Worm (Caenorhabditis elegans) whole organism, L4 larva: Measurements from ENCODE around the gene srh-19.
"Not testable (repeated sequence)": the region's sequence is repeated elsewhere in the genome, so short reads cannot be mapped to it uniquely, and the experiment has no call there.

Experiments used
- F26F4.8 ChIP-seq: fragments of 200-800 bp; sonication (Bioruptor generic); conservative IDR thresholded peaks from 2 replicates; pipeline ENCODE4 v1.3.6; 2022; ENCODE audit warnings: missing genetic modification characterization, missing compliant biosample characterization
- F37D6.2 ChIP-seq: sonication (generic microtip); optimal IDR thresholded peaks from 2 replicates; lab custom pipeline; 2016; ENCODE audit warnings: mild to moderate bottlenecking, missing genetic modification characterization, missing compliant biosample characterization
- F44E2.7 ChIP-seq: fragments of 200-800 bp; sonication (Bioruptor generic); IDR thresholded peaks from 2 replicates; pipeline ENCODE4 v2.1.2; 2022; ENCODE audit warnings: missing genetic modification characterization, missing compliant biosample characterization
- F49E8.2 ChIP-seq: sonication (generic microtip); optimal IDR thresholded peaks from 2 replicates; lab custom pipeline; 2016; ENCODE audit warnings: missing compliant biosample characterization, mild to moderate bottlenecking, missing genetic modification characterization, borderline replicate concordance
- T20F7.1 ChIP-seq: fragments of 200-800 bp; sonication (Bioruptor generic); optimal IDR thresholded peaks from 2 replicates; lab custom pipeline; 2018; ENCODE audit warnings: mild to moderate bottlenecking, missing genetic modification characterization, missing compliant biosample characterization
- T26A8.4 ChIP-seq: fragments of 200-800 bp; sonication (Bioruptor generic); IDR thresholded peaks from 2 replicates; pipeline ENCODE4 v1.3.6; 2022; ENCODE audit warnings: missing genetic modification characterization, missing compliant biosample characterization
- Y105C5A.15 ChIP-seq: fragments of 200-800 bp; sonication (Bioruptor generic); IDR thresholded peaks from 2 replicates; pipeline ENCODE4 v1.3.6; 2022; ENCODE audit warnings: missing genetic modification characterization, missing compliant biosample characterization
- Y5F2A.4 ChIP-seq: fragments of 200-800 bp; sonication (Bioruptor generic); optimal IDR thresholded peaks from 2 replicates; lab custom pipeline; 2018; ENCODE audit warnings: mild to moderate bottlenecking, missing genetic modification characterization, missing compliant biosample characterization
- ZK546.5 ChIP-seq, 2 experiments: sonication (generic microtip); optimal IDR thresholded peaks; 2 replicates each; lab custom pipeline; 2017; ENCODE audit warnings: missing biosample characterization in 2 of 2, missing genetic modification characterization in 2 of 2
- ceh-20 ChIP-seq: fragments of 200-800 bp; sonication (Bioruptor generic); IDR thresholded peaks from 2 replicates; pipeline ENCODE4 v1.3.6; 2022; ENCODE audit warnings: missing genetic modification reagents, missing genetic modification characterization, missing compliant biosample characterization
- ceh-32 ChIP-seq: sonication (generic microtip); optimal IDR thresholded peaks from 2 replicates; lab custom pipeline; 2016; ENCODE audit warnings: mild to moderate bottlenecking, missing genetic modification characterization, missing compliant biosample characterization; ENCODE audit not compliant: poor library complexity
- ceh-82 ChIP-seq: sonication (generic microtip); optimal IDR thresholded peaks from 2 replicates; lab custom pipeline; 2017; ENCODE audit warnings: missing biosample characterization, missing genetic modification characterization
- ces-1 ChIP-seq: fragments of 150-350 bp; sonication (generic microtip); optimal IDR thresholded peaks from 4 replicates; lab custom pipeline; 2014; ENCODE audit warnings: missing biosample characterization, missing genetic modification reagents, missing genetic modification characterization
- ctbp-1 ChIP-seq: fragments of 200-800 bp; sonication (Bioruptor generic); IDR thresholded peaks from 2 replicates; pipeline ENCODE4 v1.3.6; 2022; ENCODE audit warnings: missing genetic modification reagents, missing genetic modification characterization, missing compliant biosample characterization
- dpl-1 ChIP-seq: fragments of 150-350 bp; optimal IDR thresholded peaks from 2 replicates; lab custom pipeline; 2014; ENCODE audit warnings: missing biosample characterization, missing genetic modification reagents, missing genetic modification characterization
- duxl-1 ChIP-seq: sonication (generic microtip); optimal IDR thresholded peaks from 2 replicates; lab custom pipeline; 2016; ENCODE audit warnings: mild to moderate bottlenecking, missing genetic modification characterization, moderate library complexity, missing compliant biosample characterization; ENCODE audit not compliant: poor library complexity
- dve-1 ChIP-seq: sonication (generic microtip); optimal IDR thresholded peaks from 2 replicates; lab custom pipeline; 2017; ENCODE audit warnings: antibody characterized with exemption, mild to moderate bottlenecking, missing genetic modification characterization, missing compliant biosample characterization; ENCODE audit not compliant: insufficient read depth
- egl-27 ChIP-seq: sonication (generic microtip); optimal IDR thresholded peaks from 3 replicates; lab custom pipeline; 2017; ENCODE audit warnings: missing biosample characterization, missing genetic modification reagents, missing genetic modification characterization
- egl-43 ChIP-seq: fragments of 200-800 bp; sonication (Bioruptor generic); IDR thresholded peaks from 2 replicates; pipeline ENCODE4 v1.3.6; 2022; ENCODE audit warnings: missing genetic modification reagents, missing genetic modification characterization, missing compliant biosample characterization
- fkh-10 ChIP-seq: fragments of 150-350 bp; optimal IDR thresholded peaks from 2 replicates; lab custom pipeline; 2014; ENCODE audit warnings: missing biosample characterization, missing genetic modification reagents, missing genetic modification characterization
- gei-8 ChIP-seq: fragments of 200-800 bp; sonication (Bioruptor generic); optimal IDR thresholded peaks from 2 replicates; lab custom pipeline; 2018; ENCODE audit warnings: mild to moderate bottlenecking, missing genetic modification characterization, missing compliant biosample characterization
- hlh-30 ChIP-seq: sonication (generic microtip); optimal IDR thresholded peaks from 2 replicates; lab custom pipeline; 2017; ENCODE audit warnings: antibody characterized with exemption, mild to moderate bottlenecking, missing genetic modification characterization, missing compliant biosample characterization; ENCODE audit not compliant: insufficient read depth
- hmg-1.1 ChIP-seq: fragments of 200-800 bp; sonication (Bioruptor generic); IDR thresholded peaks from 2 replicates; pipeline ENCODE4 v1.3.6; 2022; ENCODE audit warnings: missing genetic modification reagents, missing genetic modification characterization, missing compliant biosample characterization
- lsy-2 ChIP-seq, 2 experiments: fragments of 150-350 bp in 1 of 2; sonication (generic microtip) in 1 of 2; optimal IDR thresholded peaks; 2 replicates each; lab custom pipeline; 2014 to 2017; ENCODE audit warnings: missing biosample characterization in 2 of 2, missing genetic modification characterization in 2 of 2
- mdl-1 ChIP-seq, 2 experiments: fragments of 150-350 bp in 1 of 2; sonication (generic microtip) in 1 of 2; optimal IDR thresholded peaks; 2 replicates each; lab custom pipeline; 2014 to 2017; ENCODE audit warnings: missing biosample characterization in 2 of 2, missing genetic modification characterization in 2 of 2
- mep-1 ChIP-seq: fragments of 150-350 bp; sonication (generic microtip); optimal IDR thresholded peaks from 3 replicates; lab custom pipeline; 2014; ENCODE audit warnings: missing biosample characterization, missing genetic modification characterization
- mes-2 ChIP-seq: sonication (generic microtip); optimal IDR thresholded peaks from 2 replicates; lab custom pipeline; 2016; ENCODE audit warnings: missing genotype, mild to moderate bottlenecking, missing genetic modification characterization, missing compliant biosample characterization; ENCODE audit not compliant: poor library complexity, severe bottlenecking
- mxl-2 ChIP-seq: fragments of 200-800 bp; sonication (Bioruptor generic); conservative IDR thresholded peaks from 2 replicates; pipeline ENCODE4 v1.3.6; 2022; ENCODE audit warnings: missing genetic modification reagents, missing genetic modification characterization, missing compliant biosample characterization
- mxl-3 ChIP-seq: fragments of 200-800 bp; sonication (Bioruptor generic); optimal IDR thresholded peaks from 2 replicates; lab custom pipeline; 2018; ENCODE audit warnings: mild to moderate bottlenecking, missing genetic modification characterization, missing compliant biosample characterization
- nhr-10 ChIP-seq: fragments of 150-350 bp; optimal IDR thresholded peaks from 2 replicates; lab custom pipeline; 2014; ENCODE audit warnings: missing biosample characterization, missing genetic modification characterization
- nhr-111 ChIP-seq: fragments of 200-800 bp; sonication (Bioruptor generic); optimal IDR thresholded peaks from 2 replicates; lab custom pipeline; 2018; ENCODE audit warnings: mild to moderate bottlenecking, missing genetic modification characterization, missing compliant biosample characterization
- nhr-48 ChIP-seq: sonication (generic microtip); optimal IDR thresholded peaks from 2 replicates; lab custom pipeline; 2016; ENCODE audit warnings: mild to moderate bottlenecking, missing genetic modification characterization, missing compliant biosample characterization
- nhr-76 ChIP-seq: fragments of 150-350 bp; optimal IDR thresholded peaks from 2 replicates; lab custom pipeline; 2014; ENCODE audit warnings: missing biosample characterization, missing genetic modification characterization
- php-3 ChIP-seq: fragments of 200-800 bp; sonication (Bioruptor generic); IDR thresholded peaks from 2 replicates; pipeline ENCODE4 v1.3.6; 2022; ENCODE audit warnings: missing genetic modification reagents, missing genetic modification characterization, missing compliant biosample characterization
- pqm-1 ChIP-seq: sonication (generic microtip); optimal IDR thresholded peaks from 2 replicates; lab custom pipeline; 2017; ENCODE audit warnings: missing biosample characterization, missing genetic modification characterization
- sdz-12 ChIP-seq: fragments of 200-800 bp; sonication (Bioruptor generic); optimal IDR thresholded peaks from 2 replicates; lab custom pipeline; 2018; ENCODE audit warnings: mild to moderate bottlenecking, missing genetic modification characterization, missing compliant biosample characterization
- snpc-1.2 ChIP-seq: fragments of 200-800 bp; sonication (Bioruptor generic); IDR thresholded peaks from 2 replicates; pipeline ENCODE4 v1.3.6; 2022; ENCODE audit warnings: missing genetic modification reagents, missing genetic modification characterization, missing compliant biosample characterization
- tag-97 ChIP-seq: fragments of 200-800 bp; sonication (Bioruptor generic); IDR thresholded peaks from 2 replicates; pipeline ENCODE4 v1.3.6; 2022; ENCODE audit warnings: missing genetic modification characterization, missing compliant biosample characterization
- tra-1 ChIP-seq: fragments of 200-800 bp; sonication (Bioruptor generic); IDR thresholded peaks from 2 replicates; pipeline ENCODE4 v1.3.6; 2022; ENCODE audit warnings: missing genetic modification reagents, missing genetic modification characterization, missing compliant biosample characterization
- unc-130 ChIP-seq: sonication (generic microtip); optimal IDR thresholded peaks from 2 replicates; lab custom pipeline; 2016; ENCODE audit warnings: missing genetic modification reagents, missing genetic modification characterization, missing compliant biosample characterization
- unc-62 ChIP-seq, 3 experiments: fragments of 150-350 bp in 1 of 3; sonication (generic microtip); optimal IDR thresholded peaks in 2 of 3; peaks in 1 of 3; 1 replicate in 1 of 3; 2 replicates in 2 of 3; lab custom pipeline; 2014 to 2017; ENCODE audit warnings: missing biosample characterization in 3 of 3, missing genetic modification characterization in 3 of 3, missing genetic modification reagents in 3 of 3, missing genotype in 1 of 3
- zfp-3 ChIP-seq: fragments of 200-800 bp; sonication (Bioruptor generic); conservative IDR thresholded peaks from 2 replicates; pipeline ENCODE4 v1.3.6; 2022; ENCODE audit warnings: missing genetic modification reagents, missing genetic modification characterization, missing compliant biosample characterization
- zip-11 ChIP-seq: fragments of 200-800 bp; sonication (Bioruptor generic); IDR thresholded peaks from 2 replicates; pipeline ENCODE4 v1.3.6; 2022; ENCODE audit warnings: missing genetic modification characterization, missing compliant biosample characterization
- zip-2 ChIP-seq: fragments of 150-350 bp; optimal IDR thresholded peaks from 2 replicates; lab custom pipeline; 2014; ENCODE audit warnings: missing biosample characterization, missing genetic modification characterization

srh-19 gene

DNA sequence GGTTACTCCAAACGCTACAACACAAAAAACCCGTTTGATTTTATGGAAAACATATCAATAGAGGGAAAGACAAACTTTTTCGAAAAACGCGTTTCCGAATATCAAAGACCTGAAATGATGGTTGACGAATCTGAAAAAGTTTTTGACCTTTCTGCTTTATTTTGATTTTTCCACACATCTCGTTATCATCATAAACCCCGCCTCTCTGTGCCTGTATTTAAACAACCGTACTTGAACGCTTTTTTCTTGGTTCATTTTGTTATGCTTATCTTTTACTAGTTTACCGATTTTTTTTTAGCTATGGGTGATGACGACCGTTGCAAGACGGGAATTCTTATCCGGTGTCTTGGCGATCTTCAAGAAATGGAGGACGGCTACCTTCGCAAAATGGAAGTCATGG is 17.8 kb downstream of the srh-19 start, which contains the start of gene F19G12.1:
Gene F19G12.1 (plus strand): TSS at position 301 of the 400 bp plus-strand sequence.
- not testable (repeated sequence) for TF ChIP-seq Y105C5A.15 (GFP tag; lab: Robert Waterston, UW); pqm-1 (tag; lab: Kevin White, UChicago); hmg-1.1 (GFP tag; lab: Robert Waterston, UW)
- TF ChIP-seq, all 104 proteins: peak for 0; not testable (repeated sequence) for 104

DNA sequence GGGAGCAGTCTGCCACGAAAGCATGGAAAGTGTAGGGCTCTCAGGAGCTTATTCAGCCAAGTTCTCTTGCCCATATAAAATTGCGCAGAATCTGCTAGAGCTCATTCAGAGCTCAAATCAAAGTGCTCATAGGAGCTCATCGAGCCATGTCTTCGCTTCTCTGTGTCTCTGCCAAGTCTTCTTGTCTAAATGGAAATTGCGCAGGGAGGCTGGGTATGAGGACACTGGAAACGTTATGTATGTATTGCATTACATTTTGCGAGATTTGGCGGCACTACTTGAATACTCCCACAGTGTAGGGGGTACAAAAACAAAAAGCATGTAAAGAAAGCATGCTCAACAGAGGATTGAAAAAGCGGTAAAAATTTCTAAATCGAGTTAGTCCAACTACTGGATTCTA is 24.2 kb downstream of the srh-19 start:
- TF ChIP-seq egl-43: 0 out of 2 replicates have a peak, but pooled peaks have one; percentile 54
- peak; percentile 32 for TF ChIP-seq F37D6.2 (tag; lab: Kevin White, UChicago)
- TF ChIP-seq mep-1 (tag; lab: Kevin White, UChicago): peak; percentile 3
- TF ChIP-seq mxl-2 (GFP tag; lab: Robert Waterston, UW): no peak
- TF ChIP-seq lsy-2 (tag; optimal IDR thresholded peaks at IDR 0.05; lab: Kevin White, UChicago): peak in 1 of 2 experiments; percentile 14
- peak; percentile 46 for TF ChIP-seq mes-2 (tag; lab: Kevin White, UChicago)
- peak; percentile 40 for TF ChIP-seq fkh-10 (GFP tag; lab: Kevin White, UChicago)
- no peak for TF ChIP-seq unc-130 (GFP tag; lab: Kevin White, UChicago)
- no peak for TF ChIP-seq zip-11 (GFP tag; lab: Robert Waterston, UW)
- TF ChIP-seq hmg-1.1 (GFP tag; lab: Robert Waterston, UW): peak; percentile 32; the same call in 1 of the 2 replicates
- TF ChIP-seq ctbp-1 (GFP tag; lab: Robert Waterston, UW): no peak
- no peak for TF ChIP-seq nhr-10 (tag; lab: Kevin White, UChicago)
- no peak for TF ChIP-seq zfp-3
- TF ChIP-seq unc-62 (GFP tag; optimal IDR thresholded peaks at IDR 0.05 in 1 of 2; lab: Kevin White, UChicago): peak in 1 of 2 experiments; percentile 56
- TF ChIP-seq unc-62 (tag; optimal IDR thresholded peaks at IDR 0.05; lab: Kevin White, UChicago): no peak

ce11 chrX:1438925-1439324 is 26.0 kb downstream of the srh-19 start:
- TF ChIP-seq duxl-1: no peak
- no peak for TF ChIP-seq dve-1
- no peak for TF ChIP-seq F44E2.7 (GFP tag; lab: Robert Waterston, UW)
- TF ChIP-seq F49E8.2: no peak
- TF ChIP-seq ceh-20: no peak
- TF ChIP-seq ces-1 (GFP tag; lab: Kevin White, UChicago): no peak
- TF ChIP-seq Y5F2A.4 (GFP tag; lab: Kevin White, UChicago): no peak
- no peak for TF ChIP-seq php-3 (GFP tag; lab: Robert Waterston, UW)
- no peak for TF ChIP-seq zfp-3
- no peak for TF ChIP-seq egl-27
- TF ChIP-seq Y105C5A.15 (GFP tag; lab: Robert Waterston, UW): 0 out of 2 replicates have a peak, but pooled peaks have one; percentile 22
- TF ChIP-seq T26A8.4: no peak
- TF ChIP-seq mep-1 (tag; lab: Kevin White, UChicago): peak; percentile 28
- TF ChIP-seq dpl-1 (GFP tag; lab: Kevin White, UChicago): no peak
- TF ChIP-seq ceh-32 (tag; lab: Kevin White, UChicago): no peak
- no peak for TF ChIP-seq ZK546.5 (tag; optimal IDR thresholded peaks at IDR 0.05; lab: Kevin White, UChicago)
- TF ChIP-seq egl-43: no peak
- TF ChIP-seq F37D6.2 (tag; lab: Kevin White, UChicago): peak; percentile 69
- TF ChIP-seq snpc-1.2: no peak
- peak; percentile 52 for TF ChIP-seq hlh-30 (tag; lab: Kevin White, UChicago)
- no peak for TF ChIP-seq gei-8 (GFP tag; lab: Kevin White, UChicago)
- peak in 1 of 2 experiments; percentile 53 for TF ChIP-seq mdl-1 (tag; optimal IDR thresholded peaks at IDR 0.05; lab: Kevin White, UChicago)
- TF ChIP-seq mxl-3 (GFP tag; lab: Kevin White, UChicago): no peak
- no peak for TF ChIP-seq F26F4.8 (GFP tag; lab: Robert Waterston, UW)
- TF ChIP-seq zip-2 (tag; lab: Kevin White, UChicago): no peak
- no peak for TF ChIP-seq nhr-48 (tag; lab: Kevin White, UChicago)
- TF ChIP-seq nhr-76 (tag; lab: Kevin White, UChicago): no peak
- TF ChIP-seq nhr-111 (GFP tag; lab: Kevin White, UChicago): no peak
- TF ChIP-seq sdz-12: no peak
- TF ChIP-seq tag-97 (GFP tag; lab: Robert Waterston, UW): no peak
- no peak for TF ChIP-seq T20F7.1 (GFP tag; lab: Kevin White, UChicago)
- 0 out of 2 replicates have a peak, but pooled peaks have one; percentile 25 for TF ChIP-seq hmg-1.1 (GFP tag; lab: Robert Waterston, UW)
- TF ChIP-seq ctbp-1 (GFP tag; lab: Robert Waterston, UW): no peak
- TF ChIP-seq tra-1 (GFP tag; lab: Robert Waterston, UW): no peak
- TF ChIP-seq ceh-82: no peak
- no peak for TF ChIP-seq pqm-1 (tag; lab: Kevin White, UChicago)
